Worm (Caenorhabditis elegans): ENCODE data around the gene F41B4.1.

The F41B4.1 gene

ce11 chrX:6807137-6807861, 18.4 kb downstream of the F41B4.1 start (continued):
- TF ChIP-seq snpc-4 (tag; optimal IDR thresholded peaks at IDR 0.05) (no peak), tra-1 (GFP tag; IDR thresholded peaks at IDR 0.05) (peak; percentile 39; the same call in 1 of the 2 replicates), jun-1 (tag; optimal IDR thresholded peaks at IDR 0.05) (no peak), spr-1 (tag; optimal IDR thresholded peaks at IDR 0.05) (no peak), ces-1 (GFP tag; optimal IDR thresholded peaks at IDR 0.05) (no peak), ctbp-1 (GFP tag; IDR thresholded peaks at IDR 0.05) (no peak), unc-39 (tag; optimal IDR thresholded peaks at IDR 0.05) (no peak), dve-1 (tag; optimal IDR thresholded peaks at IDR 0.05; ENCODE audit: insufficient read depth) (peak; percentile 63), nhr-111 (GFP tag; optimal IDR thresholded peaks at IDR 0.05) (no peak), hlh-11 (tag; optimal IDR thresholded peaks at IDR 0.05) (peak; percentile 70), F37D6.2 (tag; optimal IDR thresholded peaks at IDR 0.05) (no peak), dpl-1 (GFP tag; optimal IDR thresholded peaks at IDR 0.05) (no peak), mes-2 (tag; optimal IDR thresholded peaks at IDR 0.05; ENCODE audit: poor library complexity, severe bottlenecking) (peak; percentile 16), R02D3.7 (tag; optimal IDR thresholded peaks at IDR 0.05) (no peak), snpc-1.2 (GFP tag; IDR thresholded peaks at IDR 0.05) (no peak), lin-39 (tag; optimal IDR thresholded peaks at IDR 0.05) (no peak), ztf-11 (tag; optimal IDR thresholded peaks at IDR 0.05) (no peak), mxl-3 (GFP tag; optimal IDR thresholded peaks at IDR 0.05) (no peak), nhr-10 (tag; optimal IDR thresholded peaks at IDR 0.05) (peak; percentile 2), tag-97 (GFP tag; IDR thresholded peaks at IDR 0.05) (no peak), aha-1 (tag) (peak; percentile 28), Y105C5A.15 (GFP tag; IDR thresholded peaks at IDR 0.05) (no peak), ZK337.2 (GFP tag; IDR thresholded peaks at IDR 0.05) (no peak), F49E8.2 (tag; optimal IDR thresholded peaks at IDR 0.05; ENCODE audit: borderline replicate concordance) (no peak), mep-1 (tag; optimal IDR thresholded peaks at IDR 0.05) (no peak), ZK546.5 (tag; optimal IDR thresholded peaks at IDR 0.05) (no peak), D1046.2 (GFP tag; IDR thresholded peaks at IDR 0.05) (no peak), pha-4 (GFP tag; IDR thresholded peaks at IDR 0.05) (no peak), pha-4 (tag; optimal IDR thresholded peaks at IDR 0.05) (no peak), mxl-2 (GFP tag; conservative IDR thresholded peaks at IDR 0.05) (peak; percentile 75; the same call in 1 of the 2 replicates), attf-4 (tag; optimal IDR thresholded peaks at IDR 0.05) (no peak), ceh-28 (tag; optimal IDR thresholded peaks at IDR 0.05) (no peak), dmd-6 (GFP tag; IDR thresholded peaks at IDR 0.05) (peak; percentile 52; the same call in 1 of the 2 replicates), unc-130 (GFP tag; optimal IDR thresholded peaks at IDR 0.05) (no peak), nhr-77 (tag; optimal IDR thresholded peaks at IDR 0.05) (peak; percentile 6), zfp-3 (GFP tag; conservative IDR thresholded peaks at IDR 0.05) (no peak), nhr-41 (GFP tag; IDR thresholded peaks at IDR 0.05) (no peak), ceh-82 (tag; optimal IDR thresholded peaks at IDR 0.05) (no peak), arid-1 (GFP tag; conservative IDR thresholded peaks at IDR 0.05) (no peak), fkh-10 (GFP tag; optimal IDR thresholded peaks at IDR 0.05) (no peak), sdz-12 (GFP tag; optimal IDR thresholded peaks at IDR 0.05) (no peak), T26A8.4 (GFP tag; IDR thresholded peaks at IDR 0.05) (0 out of 2 replicates have a peak, but pooled peaks have one; percentile 24), vab-7 (GFP tag; IDR thresholded peaks at IDR 0.05) (no peak), pqm-1 (tag; optimal IDR thresholded peaks at IDR 0.05) (peak; percentile 2), nhr-11 (tag; optimal IDR thresholded peaks at IDR 0.05) (peak; percentile 33), zip-11 (GFP tag; IDR thresholded peaks at IDR 0.05) (no peak), nhr-76 (tag; optimal IDR thresholded peaks at IDR 0.05) (no peak), fos-1 (tag; optimal IDR thresholded peaks at IDR 0.05) (no peak), F10B5.3 (tag; optimal IDR thresholded peaks at IDR 0.05) (no peak), egl-43 (GFP tag; IDR thresholded peaks at IDR 0.05) (no peak), F44E2.7 (GFP tag; IDR thresholded peaks at IDR 0.05) (no peak), lim-7 (GFP tag; IDR thresholded peaks at IDR 0.05) (no peak)
